Fruit fly (Drosophila melanogaster): ENCODE measurements around the gene CG31220.

Gene CG31220

dm6 chr3R:19644094-19644900 lies 4.0 kb upstream of the CG31220 start, which contains the start of gene Vha13 (continued):
- TF ChIP-seq knrl (GFP tag; IDR thresholded peaks at IDR 0.05; ENCODE audit: partially characterized antibody) (peak; percentile 52), CG2120 (GFP tag; optimal IDR thresholded peaks at IDR 0.05) (peak; percentile 58), CG2875 (GFP tag; optimal IDR thresholded peaks at IDR 0.05) (no peak), CG5953 (GFP tag; IDR thresholded peaks at IDR 0.05) (no peak), CG31224 (GFP tag; IDR thresholded peaks at IDR 0.05) (peak; percentile 34; the same call in 1 of the 2 replicates), Dip3 (GFP tag; optimal IDR thresholded peaks at IDR 0.05) (peak; percentile 23), lov (optimal IDR thresholded peaks at IDR 0.05) (no peak), lov (GFP tag; IDR thresholded peaks at IDR 0.05) (peak; percentile 82), CG42726 (GFP tag; IDR thresholded peaks at IDR 0.05; ENCODE audit: partially characterized antibody) (peak; percentile 87), Six4 (GFP tag; optimal IDR thresholded peaks at IDR 0.05) (no peak), Eip74EF (GFP tag; optimal IDR thresholded peaks at IDR 0.05) (no peak), CG14965 (GFP tag; optimal IDR thresholded peaks at IDR 0.05; ENCODE audit: borderline replicate concordance) (no peak), CG1024 (GFP tag; IDR thresholded peaks at IDR 0.05) (peak; percentile 14; the same call in 1 of the 2 replicates), PHDP (tag; optimal IDR thresholded peaks at IDR 0.05) (peak; percentile 22), CG14050 (GFP tag; IDR thresholded peaks at IDR 0.05) (no peak), CG13287 (GFP tag; IDR thresholded peaks at IDR 0.05; ENCODE audit: partially characterized antibody) (peak; percentile 18), CG43689 (GFP tag; IDR thresholded peaks at IDR 0.05) (no peak), gcm2 (GFP tag; optimal IDR thresholded peaks at IDR 0.05) (no peak), tio (GFP tag; optimal IDR thresholded peaks at IDR 0.05) (no peak), Abd-B (GFP tag; optimal IDR thresholded peaks at IDR 0.05) (no peak), B-H2 (GFP tag; optimal IDR thresholded peaks at IDR 0.05) (peak; percentile 59), Hmr (GFP tag; optimal IDR thresholded peaks at IDR 0.05) (peak; percentile 47), klu (GFP tag; IDR thresholded peaks at IDR 0.05) (peak; percentile 25; the same call in 1 of the 2 replicates), gsb (GFP tag; IDR thresholded peaks at IDR 0.05) (no peak; the same call in 1 of the 2 replicates), HLHmδ (GFP tag; optimal IDR thresholded peaks at IDR 0.05) (peak; percentile 83), CG6175 (GFP tag; IDR thresholded peaks at IDR 0.05) (no peak), Ets65A (GFP tag) (peak; percentile 95), CG15269 (tag; optimal IDR thresholded peaks at IDR 0.05) (no peak), CG8281 (tag; optimal IDR thresholded peaks at IDR 0.05) (no peak), CG2202 (tag; optimal IDR thresholded peaks at IDR 0.05) (no peak), CG13123 (GFP tag; optimal IDR thresholded peaks at IDR 0.05) (no peak), CG2129 (GFP tag; IDR thresholded peaks at IDR 0.05; ENCODE audit: partially characterized antibody) (0 out of 2 replicates have a peak, but pooled peaks have one; percentile 11), Jarid2 (GFP tag; optimal IDR thresholded peaks at IDR 0.05) (peak; percentile 50), CG17802 (tag; optimal IDR thresholded peaks at IDR 0.05) (no peak), CG17186 (GFP tag; optimal IDR thresholded peaks at IDR 0.05) (no peak), wdn (GFP tag; IDR thresholded peaks at IDR 0.05) (peak; percentile 18; the same call in 1 of the 2 replicates), sd (tag; optimal IDR thresholded peaks at IDR 0.05) (peak; percentile 47), tgo (GFP tag; IDR thresholded peaks at IDR 0.05) (peak; percentile 42; the same call in 2 of the 3 replicates), sna (GFP tag; IDR thresholded peaks at IDR 0.05; ENCODE audit: partially characterized antibody) (no peak; the same call in none of the 2 replicates), Dref (GFP tag; IDR thresholded peaks at IDR 0.05) (peak; percentile 80), unc-4 (GFP tag; IDR thresholded peaks at IDR 0.05; ENCODE audit: partially characterized antibody) (no peak; the same call in 1 of the 2 replicates), ap (GFP tag; IDR thresholded peaks at IDR 0.05) (no peak), bcd (GFP tag; optimal IDR thresholded peaks at IDR 0.05) (no peak), br (optimal IDR thresholded peaks at IDR 0.05) (no peak), CG17359 (tag; optimal IDR thresholded peaks at IDR 0.05) (no peak), onecut (GFP tag; IDR thresholded peaks at IDR 0.05) (peak; percentile 61), exex (tag; optimal IDR thresholded peaks at IDR 0.05) (no peak), CG1602 (GFP tag; optimal IDR thresholded peaks at IDR 0.05) (no peak)
